Fruit fly (Drosophila melanogaster) whole organism, embryonic: Measurements from ENCODE around the gene Gr98d.

ENCODE experiments used
- Ada2b ChIP-seq: fragments of 200-800 bp; sonication (Bioruptor generic); IDR thresholded peaks from 2 replicates; pipeline ENCODE4 v1.3.6; 2022; ENCODE audit warnings: missing biosample characterization, missing genetic modification characterization
- Atf-2 ChIP-seq: fragments of 200-800 bp; sonication (Bioruptor generic); optimal IDR thresholded peaks from 2 replicates; lab custom pipeline; 2016; ENCODE audit warnings: missing biosample characterization, missing genetic modification characterization
- Bgb ChIP-seq: fragments of 200-800 bp; sonication (Bioruptor generic); IDR thresholded peaks from 2 replicates; pipeline ENCODE4 v1.3.6; 2022; ENCODE audit warnings: missing biosample characterization, missing genetic modification characterization; ENCODE audit not compliant: partially characterized antibody
- CG10366 ChIP-seq: fragments of 200-800 bp; sonication (Bioruptor generic); IDR thresholded peaks from 2 replicates; pipeline ENCODE4 v1.3.6; 2022; ENCODE audit warnings: missing biosample characterization, missing genetic modification characterization
- CG11504 ChIP-seq: fragments of 200-800 bp; sonication (Bioruptor generic); optimal IDR thresholded peaks from 3 replicates; lab custom pipeline; 2019; ENCODE audit warnings: missing biosample characterization, mild to moderate bottlenecking, missing genetic modification characterization, moderate library complexity
- CG12155 ChIP-seq: fragments of 200-800 bp; sonication (Bioruptor generic); optimal IDR thresholded peaks from 3 replicates; lab custom pipeline; 2016; ENCODE audit warnings: missing biosample characterization, missing genetic modification characterization
- CG13424 ChIP-seq: fragments of 200-800 bp; sonication (Bioruptor generic); optimal IDR thresholded peaks from 2 replicates; lab custom pipeline; 2019; ENCODE audit warnings: missing biosample characterization, mild to moderate bottlenecking, missing genetic modification characterization, moderate library complexity
- CG15696 ChIP-seq: fragments of 200-800 bp; sonication (Bioruptor generic); optimal IDR thresholded peaks from 2 replicates; lab custom pipeline; 2019; ENCODE audit warnings: missing biosample characterization, mild to moderate bottlenecking, missing genetic modification characterization, moderate library complexity
- CG17802 ChIP-seq: fragments of 200-800 bp; sonication (Bioruptor generic); optimal IDR thresholded peaks from 2 replicates; lab custom pipeline; 2018; ENCODE audit warnings: missing biosample characterization, mild to moderate bottlenecking, missing genetic modification characterization, moderate library complexity
- CG18764 ChIP-seq: fragments of 200-800 bp; sonication (Bioruptor generic); optimal IDR thresholded peaks from 3 replicates; lab custom pipeline; 2016; ENCODE audit warnings: missing biosample characterization, missing genetic modification characterization
- CG2199 ChIP-seq: fragments of 200-800 bp; sonication (Bioruptor generic); IDR thresholded peaks from 3 replicates; pipeline ENCODE4 v1.3.6; 2022; ENCODE audit warnings: missing biosample characterization, missing genetic modification characterization
- CG30020 ChIP-seq: fragments of 200-800 bp; optimal IDR thresholded peaks from 2 replicates; lab custom pipeline; 2019; ENCODE audit warnings: missing biosample characterization, mild to moderate bottlenecking, missing genetic modification characterization, moderate library complexity
- CG33557 ChIP-seq: fragments of 200-800 bp; sonication (Bioruptor generic); optimal IDR thresholded peaks from 2 replicates; lab custom pipeline; 2019; ENCODE audit warnings: missing biosample characterization, mild to moderate bottlenecking, missing genetic modification characterization, moderate library complexity
- CG43689 ChIP-seq: fragments of 200-800 bp; sonication (Bioruptor generic); IDR thresholded peaks from 2 replicates; pipeline ENCODE4 v1.3.6; 2022; ENCODE audit warnings: missing biosample characterization, missing genetic modification characterization
- CG6854 ChIP-seq: fragments of 200-800 bp; sonication (Bioruptor generic); optimal IDR thresholded peaks from 3 replicates; lab custom pipeline; 2017; ENCODE audit warnings: missing biosample characterization, mild to moderate bottlenecking, missing genetic modification characterization
- CG8281 ChIP-seq: fragments of 200-800 bp; sonication (Bioruptor generic); optimal IDR thresholded peaks from 2 replicates; lab custom pipeline; 2018; ENCODE audit warnings: missing biosample characterization, mild to moderate bottlenecking, missing genetic modification characterization, moderate library complexity
- E2f2 ChIP-seq: fragments of 200-800 bp; sonication (Bioruptor generic); IDR thresholded peaks from 2 replicates; pipeline ENCODE4 v1.3.6; 2022; ENCODE audit warnings: missing biosample characterization, missing genetic modification characterization
- H15 ChIP-seq: fragments of 200-800 bp; sonication (Bioruptor generic); IDR thresholded peaks from 3 replicates; pipeline ENCODE4 v1.3.6; 2022; ENCODE audit warnings: missing biosample characterization, missing genetic modification characterization
- Hand ChIP-seq: fragments of 200-800 bp; sonication (Bioruptor generic); optimal IDR thresholded peaks from 2 replicates; lab custom pipeline; 2017; ENCODE audit warnings: mild to moderate bottlenecking, missing biosample characterization, missing genetic modification reagents, missing genetic modification characterization
- HmgZ ChIP-seq: fragments of 200-800 bp; sonication (Bioruptor generic); optimal IDR thresholded peaks from 2 replicates; lab custom pipeline; 2018; ENCODE audit warnings: missing biosample characterization, mild to moderate bottlenecking, missing genetic modification characterization
- Hr3 ChIP-seq: fragments of 200-800 bp; sonication (Bioruptor generic); optimal IDR thresholded peaks from 3 replicates; lab custom pipeline; 2016; ENCODE audit warnings: missing biosample characterization, missing genetic modification characterization
- Hsf ChIP-seq: fragments of 200-800 bp; sonication (Bioruptor generic); optimal IDR thresholded peaks from 3 replicates; lab custom pipeline; 2016; ENCODE audit warnings: missing biosample characterization, missing genetic modification characterization
- MTF-1 ChIP-seq: fragments of 200-800 bp; sonication (Bioruptor generic); optimal IDR thresholded peaks from 2 replicates; lab custom pipeline; 2018; ENCODE audit warnings: missing biosample characterization, mild to moderate bottlenecking, missing genetic modification characterization, borderline replicate concordance
- Tbp ChIP-seq: fragments of >200 bp; optimal IDR thresholded peaks from 2 replicates; lab custom pipeline; 2018; ENCODE audit warnings: missing biosample characterization, missing genetic modification characterization
- bab2 ChIP-seq: fragments of 200-800 bp; sonication (Bioruptor generic); optimal IDR thresholded peaks from 2 replicates; lab custom pipeline; 2016; ENCODE audit warnings: missing biosample characterization, missing genetic modification characterization
- dati ChIP-seq: fragments of 200-800 bp; sonication (Bioruptor generic); IDR thresholded peaks from 2 replicates; pipeline ENCODE4 v1.3.6; 2022; ENCODE audit warnings: missing biosample characterization, missing genetic modification characterization
- dimm ChIP-seq: fragments of 200-800 bp; sonication (Bioruptor generic); IDR thresholded peaks from 2 replicates; pipeline ENCODE4 v1.3.6; 2022; ENCODE audit warnings: missing biosample characterization, missing genetic modification characterization
- ewg ChIP-seq: fragments of 200-800 bp; sonication (Bioruptor generic); optimal IDR thresholded peaks from 3 replicates; lab custom pipeline; 2017; ENCODE audit warnings: mild to moderate bottlenecking, missing biosample characterization, missing genetic modification reagents, missing genetic modification characterization
- fd102C ChIP-seq: fragments of 200-800 bp; sonication (Bioruptor generic); optimal IDR thresholded peaks from 2 replicates; lab custom pipeline; 2018; ENCODE audit warnings: missing biosample characterization, mild to moderate bottlenecking, missing genetic modification characterization, moderate library complexity
- fd3F ChIP-seq: fragments of 200-800 bp; sonication (Bioruptor generic); optimal IDR thresholded peaks from 2 replicates; lab custom pipeline; 2018; ENCODE audit warnings: missing biosample characterization, mild to moderate bottlenecking, missing genetic modification characterization, moderate library complexity
- gcm2 ChIP-seq: fragments of 200-800 bp; sonication (Bioruptor generic); optimal IDR thresholded peaks from 2 replicates; lab custom pipeline; 2016; ENCODE audit warnings: missing biosample characterization, missing genetic modification characterization
- gsb ChIP-seq: fragments of 200-800 bp; sonication (Bioruptor generic); IDR thresholded peaks from 2 replicates; pipeline ENCODE4 v1.3.6; 2022; ENCODE audit warnings: missing biosample characterization, missing genetic modification characterization
- h ChIP-seq: fragments of >200 bp; optimal IDR thresholded peaks from 2 replicates; lab custom pipeline; 2017
- her ChIP-seq: fragments of 200-800 bp; sonication (Bioruptor generic); optimal IDR thresholded peaks from 2 replicates; lab custom pipeline; 2016; ENCODE audit warnings: missing biosample characterization, missing genetic modification characterization
- jigr1 ChIP-seq: fragments of 200-800 bp; sonication (Bioruptor generic); IDR thresholded peaks from 3 replicates; pipeline ENCODE4 v1.3.6; 2022; ENCODE audit warnings: missing biosample characterization, missing genetic modification characterization
- jing ChIP-seq: fragments of 200-800 bp; sonication (Bioruptor generic); optimal IDR thresholded peaks from 2 replicates; lab custom pipeline; 2018; ENCODE audit warnings: missing biosample characterization, mild to moderate bottlenecking, missing genetic modification characterization
- luna ChIP-seq: fragments of 200-800 bp; sonication (Bioruptor generic); optimal IDR thresholded peaks from 2 replicates; lab custom pipeline; 2016; ENCODE audit warnings: missing biosample characterization, missing genetic modification characterization
- nerfin-2 ChIP-seq: fragments of 200-800 bp; sonication (Bioruptor generic); IDR thresholded peaks from 2 replicates; pipeline ENCODE4 v1.3.6; 2022; ENCODE audit warnings: missing biosample characterization, missing genetic modification characterization; ENCODE audit not compliant: partially characterized antibody
- nom ChIP-seq: fragments of 200-800 bp; sonication (Bioruptor generic); optimal IDR thresholded peaks from 2 replicates; lab custom pipeline; 2017; ENCODE audit warnings: missing biosample characterization, missing genetic modification characterization, mild to moderate bottlenecking, moderate library complexity, missing genetic modification reagents
- onecut ChIP-seq: fragments of 200-800 bp; sonication (Bioruptor generic); IDR thresholded peaks from 2 replicates; pipeline ENCODE4 v1.3.6; 2022; ENCODE audit warnings: missing biosample characterization, missing genetic modification characterization
- org-1 ChIP-seq: fragments of 200-800 bp; sonication (Bioruptor generic); optimal IDR thresholded peaks from 2 replicates; lab custom pipeline; 2017; ENCODE audit warnings: missing biosample characterization, missing genetic modification characterization
- p53 ChIP-seq: fragments of 200-800 bp; sonication (Bioruptor generic); optimal IDR thresholded peaks from 2 replicates; lab custom pipeline; 2016; ENCODE audit warnings: missing biosample characterization, missing genetic modification characterization
- pan ChIP-seq, 4 experiments: fragments of >200 bp in 3 of 4; fragments of 200-800 bp in 1 of 4; sonication (Bioruptor generic) in 1 of 4; optimal IDR thresholded peaks in 3 of 4; IDR thresholded peaks in 1 of 4; 2 replicates each; pipeline versions ENCODE4 v1.3.6 to Lab custom; 2017 to 2022; ENCODE audit warnings: missing biosample characterization in 2 of 4, missing genetic modification characterization in 2 of 4, mixed read lengths in 1 of 4
- phol ChIP-seq: fragments of 200-800 bp; sonication (Bioruptor generic); optimal IDR thresholded peaks from 3 replicates; lab custom pipeline; 2018; ENCODE audit warnings: missing biosample characterization, mild to moderate bottlenecking, missing genetic modification characterization, moderate library complexity
- ranshi ChIP-seq: fragments of 200-800 bp; sonication (Bioruptor generic); IDR thresholded peaks from 2 replicates; pipeline ENCODE4 v1.3.6; 2022; ENCODE audit warnings: missing biosample characterization, missing genetic modification characterization
- rib ChIP-seq: fragments of 200-800 bp; sonication (Bioruptor generic); IDR thresholded peaks from 2 replicates; pipeline ENCODE4 v1.3.6; 2022; ENCODE audit warnings: missing biosample characterization, missing genetic modification characterization
- sisA ChIP-seq: fragments of 200-800 bp; sonication (Bioruptor generic); IDR thresholded peaks from 2 replicates; pipeline ENCODE4 v1.3.6; 2022; ENCODE audit warnings: missing biosample characterization, missing genetic modification characterization
- slbo ChIP-seq: fragments of 200-800 bp; sonication (Bioruptor generic); IDR thresholded peaks from 2 replicates; pipeline ENCODE4 v1.3.6; 2022; ENCODE audit warnings: missing biosample characterization, missing genetic modification characterization
- stc ChIP-seq: fragments of 200-800 bp; sonication (Bioruptor generic); IDR thresholded peaks from 2 replicates; pipeline ENCODE4 v1.3.6; 2022; ENCODE audit warnings: missing biosample characterization, missing genetic modification characterization
- tin ChIP-seq: fragments of 200-800 bp; sonication (Bioruptor generic); optimal IDR thresholded peaks from 3 replicates; lab custom pipeline; 2016; ENCODE audit warnings: missing biosample characterization, missing genetic modification characterization
- wdn ChIP-seq: fragments of 200-800 bp; sonication (Bioruptor generic); IDR thresholded peaks from 2 replicates; pipeline ENCODE4 v1.3.6; 2022; ENCODE audit warnings: missing biosample characterization, missing genetic modification characterization
- wor ChIP-seq: fragments of 200-800 bp; sonication (Bioruptor generic); IDR thresholded peaks from 2 replicates; pipeline ENCODE4 v1.3.6; 2022; ENCODE audit warnings: missing biosample characterization, missing genetic modification characterization

Gene Gr98d

DNA sequence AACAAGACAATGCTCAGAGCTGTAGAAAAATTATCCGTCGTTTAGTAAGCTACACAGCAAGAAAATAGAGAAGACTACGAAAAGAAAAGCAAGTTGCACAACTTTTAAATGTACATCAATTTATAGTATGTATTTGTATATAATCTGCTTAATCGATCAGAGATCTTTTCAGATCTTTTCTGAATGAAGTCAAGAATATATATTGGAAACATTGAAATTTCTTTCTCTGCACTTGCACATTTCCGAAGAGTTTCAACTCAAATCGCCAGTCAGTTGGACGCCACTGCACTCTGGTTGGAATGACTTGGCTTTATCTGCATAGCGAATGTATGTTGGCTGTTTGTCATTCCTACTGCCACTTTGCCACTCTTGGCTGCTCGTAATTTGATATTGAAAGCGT is 8.1 kb downstream of the Gr98d start (continued):
- TF ChIP-seq H15 (peak; percentile 55; the same call in 1 of the 3 replicates), CG43689 (GFP tag; lab: Robert Waterston, UW) (no peak), her (GFP tag; lab: Kevin White, UChicago) (no peak), org-1 (GFP tag; lab: Kevin White, UChicago) (peak; percentile 8), MTF-1 (no peak), ranshi (peak; percentile 36; the same call in 1 of the 2 replicates), dati (GFP tag; lab: Robert Waterston, UW) (no peak), onecut (GFP tag; lab: Robert Waterston, UW) (peak; percentile 21; the same call in 1 of the 2 replicates), jing (GFP tag; lab: Kevin White, UChicago) (peak; percentile 18), dimm (GFP tag; lab: Robert Waterston, UW) (no peak), nerfin-2 (GFP tag; lab: Robert Waterston, UW) (no peak), Tbp (GFP tag; lab: Kevin White, UChicago) (no peak), nom (GFP tag; lab: Kevin White, UChicago) (no peak), wor (GFP tag; lab: Robert Waterston, UW) (no peak), Hr3 (GFP tag; lab: Kevin White, UChicago) (peak; percentile 24), CG30020 (tag; lab: Kevin White, UChicago) (no peak), stc (GFP tag; lab: Robert Waterston, UW) (no peak), p53 (GFP tag; lab: Kevin White, UChicago) (no peak), CG15696 (tag; lab: Kevin White, UChicago) (no peak), tin (peak; percentile 40), ewg (GFP tag; lab: Kevin White, UChicago) (no peak), Ada2b (GFP tag; lab: Robert Waterston, UW) (peak; percentile 32; the same call in 1 of the 2 replicates), slbo (GFP tag; lab: Robert Waterston, UW) (no peak), bab2 (GFP tag; lab: Kevin White, UChicago) (no peak), h (lab: Kevin White, UChicago) (no peak), sisA (GFP tag; lab: Robert Waterston, UW) (peak; percentile 73), CG11504 (peak; percentile 77), CG33557 (GFP tag; lab: Kevin White, UChicago) (no peak), gcm2 (GFP tag; lab: Kevin White, UChicago) (no peak), CG6854 (GFP tag; lab: Kevin White, UChicago) (no peak), CG10366 (GFP tag; lab: Robert Waterston, UW) (peak; percentile 68), Hand (GFP tag; lab: Kevin White, UChicago) (no peak), CG18764 (no peak), rib (GFP tag; lab: Robert Waterston, UW) (no peak), fd102C (GFP tag; lab: Kevin White, UChicago) (no peak), luna (no peak), pan (optimal IDR thresholded peaks at IDR 0.05; lab: Kevin White, UChicago) (no peak), pan (GFP tag; optimal IDR thresholded peaks at IDR 0.05 in 1 of 2, IDR thresholded peaks at IDR 0.05 in 1 of 2) (peak in 1 of 2 experiments; percentile 68), fd3F (GFP tag; lab: Kevin White, UChicago) (no peak), HmgZ (tag; lab: Kevin White, UChicago) (no peak), E2f2 (peak; percentile 21; the same call in 1 of the 2 replicates), Hsf (GFP tag; lab: Kevin White, UChicago) (peak; percentile 26), CG2199 (GFP tag; lab: Robert Waterston, UW) (no peak), gsb (GFP tag; lab: Robert Waterston, UW) (no peak), CG8281 (no peak), Atf-2 (GFP tag; lab: Kevin White, UChicago) (no peak), CG13424 (tag; lab: Kevin White, UChicago) (peak; percentile 52), phol (tag; lab: Kevin White, UChicago) (peak; percentile 66), CG17802 (tag; lab: Kevin White, UChicago) (no peak), Bgb (GFP tag; lab: Robert Waterston, UW) (no peak), jigr1 (no peak), CG12155 (no peak), wdn (no peak)
